Fruit fly (Drosophila melanogaster): Measurements from ENCODE around the gene Ilp6.

Ilp6 gene

dm6 chrX:2305281-2305680 is 29.2 kb downstream of the Ilp6 start:
- TF ChIP-seq dmrt93B (GFP tag; optimal IDR thresholded peaks at IDR 0.05) (no peak), dsf (GFP tag; optimal IDR thresholded peaks at IDR 0.05; ENCODE audit: borderline replicate concordance) (no peak), Rel (GFP tag; optimal IDR thresholded peaks at IDR 0.05) (no peak), Rel (tag; optimal IDR thresholded peaks at IDR 0.05) (peak; percentile 14)

- TF ChIP-seq CG9705 (GFP tag; optimal IDR thresholded peaks at IDR 0.05) = no peak
- TF ChIP-seq Vsx2 (GFP tag; optimal IDR thresholded peaks at IDR 0.05; ENCODE audit: partially characterized antibody) = no peak
- no peak for TF ChIP-seq brk (GFP tag; optimal IDR thresholded peaks at IDR 0.05)
- TF ChIP-seq GATAd (GFP tag; optimal IDR thresholded peaks at IDR 0.05) = no peak
- TF ChIP-seq Sp1 (GFP tag; optimal IDR thresholded peaks at IDR 0.05) = no peak
- no peak for TF ChIP-seq psq (GFP tag; optimal IDR thresholded peaks at IDR 0.05)
- TF ChIP-seq Myc (optimal IDR thresholded peaks at IDR 0.05) = no peak
- no peak for TF ChIP-seq CrebA (GFP tag; optimal IDR thresholded peaks at IDR 0.05; ENCODE audit: borderline replicate concordance)
- TF ChIP-seq CG32264 (GFP tag; optimal IDR thresholded peaks at IDR 0.05) = no peak
- no peak for TF ChIP-seq rgr (GFP tag; optimal IDR thresholded peaks at IDR 0.05)
These were observed 29.8 kb downstream of the Ilp6 start for dm6 chrX:2304514-2305235.

dm6 chrX:2303771-2304513 is 30.5 kb downstream of the Ilp6 start:
- TF ChIP-seq Jra (GFP tag; optimal IDR thresholded peaks at IDR 0.05) = peak; percentile 80
- peak; percentile 92 for TF ChIP-seq fru (GFP tag; optimal IDR thresholded peaks at IDR 0.05)
- peak; percentile 96 for TF ChIP-seq woc (GFP tag; optimal IDR thresholded peaks at IDR 0.05)
- peak; percentile 86 for TF ChIP-seq sv (GFP tag; optimal IDR thresholded peaks at IDR 0.05)
- no peak for TF ChIP-seq N (GFP tag; optimal IDR thresholded peaks at IDR 0.05)
- TF ChIP-seq lola (GFP tag; optimal IDR thresholded peaks at IDR 0.05) = no peak
- no peak for TF ChIP-seq Abd-B (GFP tag; optimal IDR thresholded peaks at IDR 0.05)
- no peak for TF ChIP-seq CrebA (GFP tag; optimal IDR thresholded peaks at IDR 0.05; ENCODE audit: borderline replicate concordance)
- peak; percentile 14 for TF ChIP-seq brk (GFP tag; optimal IDR thresholded peaks at IDR 0.05)
- no peak for TF ChIP-seq Hr78 (GFP tag; optimal IDR thresholded peaks at IDR 0.05)
- no peak for TF ChIP-seq Hr83 (GFP tag; optimal IDR thresholded peaks at IDR 0.05; ENCODE audit: poor library complexity, severe bottlenecking)
- peak; percentile 88 for TF ChIP-seq Sp1 (GFP tag; optimal IDR thresholded peaks at IDR 0.05)
- TF ChIP-seq ey (GFP tag; optimal IDR thresholded peaks at IDR 0.05) = peak; percentile 90
- peak; percentile 90 for TF ChIP-seq br (GFP tag; optimal IDR thresholded peaks at IDR 0.05)
- TF ChIP-seq tai (GFP tag; optimal IDR thresholded peaks at IDR 0.05) = peak; percentile 41
- no peak for TF ChIP-seq Myc (optimal IDR thresholded peaks at IDR 0.05)
- no peak for TF ChIP-seq Mio (GFP tag; optimal IDR thresholded peaks at IDR 0.05)
- TF ChIP-seq HLH106 (tag; optimal IDR thresholded peaks at IDR 0.05) = peak; percentile 83
- TF ChIP-seq Dfd (GFP tag; optimal IDR thresholded peaks at IDR 0.05) = no peak
- peak; percentile 29 to 65 for TF ChIP-seq dl (GFP tag; optimal IDR thresholded peaks at IDR 0.05; ENCODE audit: insufficient read depth in 1 of 2, partially characterized antibody in 2 of 2)
- TF ChIP-seq pan (optimal IDR thresholded peaks at IDR 0.05) = no peak
- TF ChIP-seq Vsx2 (GFP tag; optimal IDR thresholded peaks at IDR 0.05; ENCODE audit: partially characterized antibody) = no peak
- no peak for TF ChIP-seq usp (GFP tag; optimal IDR thresholded peaks at IDR 0.05)
- peak; percentile 88 for TF ChIP-seq psq (GFP tag; optimal IDR thresholded peaks at IDR 0.05)
- no peak for TF ChIP-seq Rel (GFP tag; optimal IDR thresholded peaks at IDR 0.05)
- TF ChIP-seq Rel (tag; optimal IDR thresholded peaks at IDR 0.05) = peak; percentile 52
- TF ChIP-seq OdsH (GFP tag; optimal IDR thresholded peaks at IDR 0.05) = peak; percentile 83
- peak; percentile 94 for TF ChIP-seq h (GFP tag; optimal IDR thresholded peaks at IDR 0.05)
- TF ChIP-seq rgr (GFP tag; optimal IDR thresholded peaks at IDR 0.05) = peak; percentile 88
- TF ChIP-seq CG32264 (GFP tag; optimal IDR thresholded peaks at IDR 0.05) = peak; percentile 71
- TF ChIP-seq dmrt93B (GFP tag; optimal IDR thresholded peaks at IDR 0.05) = peak; percentile 68
- TF ChIP-seq Dif (GFP tag; optimal IDR thresholded peaks at IDR 0.05; ENCODE audit: partially characterized antibody) = peak; percentile 62
- TF ChIP-seq Hnf4 (GFP tag; optimal IDR thresholded peaks at IDR 0.05) = peak; percentile 76
- TF ChIP-seq CG9705 (GFP tag; optimal IDR thresholded peaks at IDR 0.05) = peak; percentile 65
- peak; percentile 47 for TF ChIP-seq sage (GFP tag; optimal IDR thresholded peaks at IDR 0.05)
- peak; percentile 79 to 84 for TF ChIP-seq foxo (GFP tag; optimal IDR thresholded peaks at IDR 0.05)

Measured in whole organism, wandering third instar larva.